Worm (Caenorhabditis elegans) whole organism, L4 larva: ENCODE data around the gene srv-3.

Source experiments
- F10B5.3 ChIP-seq: sonication (generic microtip); optimal IDR thresholded peaks from 2 replicates; lab custom pipeline; 2016; ENCODE audit warnings: mild to moderate bottlenecking, missing genetic modification characterization, missing compliant biosample characterization
- ceh-82 ChIP-seq: sonication (generic microtip); optimal IDR thresholded peaks from 2 replicates; lab custom pipeline; 2017; ENCODE audit warnings: missing biosample characterization, missing genetic modification characterization
- dmd-8 ChIP-seq: fragments of 200-800 bp; sonication (Bioruptor generic); IDR thresholded peaks from 2 replicates; pipeline ENCODE4 v1.3.6; 2022; ENCODE audit warnings: missing genetic modification characterization, missing compliant biosample characterization
- duxl-1 ChIP-seq: sonication (generic microtip); optimal IDR thresholded peaks from 2 replicates; lab custom pipeline; 2016; ENCODE audit warnings: mild to moderate bottlenecking, missing genetic modification characterization, moderate library complexity, missing compliant biosample characterization; ENCODE audit not compliant: poor library complexity

- no peak for TF ChIP-seq ceh-82
- no peak for TF ChIP-seq F10B5.3 (tag; lab: Kevin White, UChicago)
- TF ChIP-seq dmd-8 (GFP tag; lab: Robert Waterston, UW), result no peak
- no peak for TF ChIP-seq duxl-1 (tag; lab: Kevin White, UChicago)
Observed at ce11 chrV:19666308-19666707, 42.4 kb downstream of the srv-3 start.
